Worm (Caenorhabditis elegans) whole organism, mixed stage, embryonic: Measurements from ENCODE around the gene F10C1.9.

Experiments used
- M03D4.4 ChIP-seq: sonication (generic microtip); optimal IDR thresholded peaks from 2 replicates; lab custom pipeline; 2017; ENCODE audit warnings: mild to moderate bottlenecking, missing genetic modification characterization, missing compliant biosample characterization
- lin-13 ChIP-seq: fragments of 150-350 bp; optimal IDR thresholded peaks from 2 replicates; lab custom pipeline; 2014; ENCODE audit warnings: missing biosample characterization, missing genetic modification characterization
- lin-32 ChIP-seq: fragments of 200-800 bp; sonication (Bioruptor generic); optimal IDR thresholded peaks from 2 replicates; lab custom pipeline; 2018; ENCODE audit warnings: mild to moderate bottlenecking, missing genetic modification characterization, missing compliant biosample characterization
- mab-5 ChIP-seq: fragments of 150-350 bp; optimal IDR thresholded peaks from 2 replicates; lab custom pipeline; 2014; ENCODE audit warnings: missing biosample characterization, missing genetic modification characterization
- nhr-12 ChIP-seq: fragments of 150-350 bp; optimal IDR thresholded peaks from 2 replicates; lab custom pipeline; 2014; ENCODE audit warnings: missing biosample characterization, missing genetic modification characterization
- nhr-237 ChIP-seq: fragments of 150-350 bp; optimal IDR thresholded peaks from 2 replicates; lab custom pipeline; 2014; ENCODE audit warnings: missing biosample characterization, missing genetic modification characterization
- nhr-76 ChIP-seq: sonication (generic microtip); optimal IDR thresholded peaks from 2 replicates; lab custom pipeline; 2017; ENCODE audit warnings: missing biosample characterization, missing genetic modification characterization
- pha-4 ChIP-seq: fragments of 150-350 bp; optimal IDR thresholded peaks from 2 replicates; lab custom pipeline; 2018; ENCODE audit warnings: missing biosample characterization, missing genetic modification reagents, missing genetic modification characterization
- snpc-4 ChIP-seq: fragments of 150-350 bp; optimal IDR thresholded peaks from 2 replicates; lab custom pipeline; 2014; ENCODE audit warnings: missing biosample characterization, missing genetic modification characterization
- unc-62 ChIP-seq: fragments of 150-350 bp; optimal IDR thresholded peaks from 2 replicates; lab custom pipeline; 2014; ENCODE audit warnings: missing biosample characterization, missing genetic modification reagents, missing genetic modification characterization

DNA sequence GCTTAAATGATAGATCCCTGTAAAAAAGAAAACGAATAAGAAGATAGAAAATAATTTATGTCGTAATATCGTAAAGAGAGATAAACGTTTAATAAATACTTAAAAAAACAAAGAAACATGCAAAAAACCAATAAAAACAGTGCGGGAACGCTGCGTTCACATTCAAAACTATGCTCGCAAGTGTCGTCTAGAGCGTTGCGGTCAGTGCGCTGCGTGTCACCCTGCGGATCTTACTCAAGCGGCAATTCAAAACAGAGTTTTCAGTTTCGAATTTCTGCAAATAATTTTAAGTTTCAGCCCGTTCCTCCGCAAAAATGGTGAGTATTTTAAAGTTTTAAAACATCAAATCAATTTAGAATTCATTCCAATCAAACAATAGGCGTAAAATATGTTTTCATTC lies 30.3 kb downstream of the F10C1.9 start, which contains the start of the genes tiar-1 and lelo-4:
- TF ChIP-seq lin-13 (tag; lab: Kevin White, UChicago) (peak; percentile 53), nhr-237 (tag; lab: Kevin White, UChicago) (peak; percentile 49), nhr-76 (tag; lab: Kevin White, UChicago) (no peak), unc-62 (GFP tag; lab: Kevin White, UChicago) (no peak), mab-5 (tag; lab: Kevin White, UChicago) (no peak), lin-32 (GFP tag; lab: Kevin White, UChicago) (no peak), nhr-12 (tag; lab: Kevin White, UChicago) (no peak), snpc-4 (tag; lab: Kevin White, UChicago) (no peak), M03D4.4 (tag; lab: Kevin White, UChicago) (peak; percentile 7), pha-4 (tag; lab: Kevin White, UChicago) (peak; percentile 45)
